Worm (Caenorhabditis elegans): ENCODE data around the gene Y17G7B.23.

Gene Y17G7B.23

DNA sequence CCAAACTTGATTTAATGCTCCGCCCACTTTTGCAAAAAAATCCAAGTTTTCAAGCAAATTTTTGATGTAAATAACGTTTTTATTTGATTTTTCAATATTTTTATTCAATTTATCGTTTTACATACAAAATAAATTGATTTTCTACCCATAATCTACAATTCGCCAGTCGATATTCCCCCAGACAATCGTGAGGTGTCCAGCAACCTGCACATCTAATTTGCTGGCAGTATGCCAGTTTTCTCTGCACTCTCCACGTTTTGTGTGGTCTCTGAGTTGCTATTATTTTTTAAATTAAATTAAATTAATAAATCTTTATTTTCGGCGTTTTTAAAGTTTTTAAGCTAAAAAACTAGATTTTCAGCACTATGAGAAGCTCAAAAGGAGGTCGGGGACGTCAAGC, 18.9 kb upstream of the Y17G7B.23 start (continued):
- TF ChIP-seq egl-27 (tag; optimal IDR thresholded peaks at IDR 0.05) (peak; percentile 72), sma-3 (GFP tag; optimal IDR thresholded peaks at IDR 0.05) (peak; percentile 97), elt-3 (tag; optimal IDR thresholded peaks at IDR 0.05) (no peak), aly-2 (tag; optimal IDR thresholded peaks at IDR 0.05) (no peak), fos-1 (tag; optimal IDR thresholded peaks at IDR 0.05) (peak; percentile 80)

DNA sequence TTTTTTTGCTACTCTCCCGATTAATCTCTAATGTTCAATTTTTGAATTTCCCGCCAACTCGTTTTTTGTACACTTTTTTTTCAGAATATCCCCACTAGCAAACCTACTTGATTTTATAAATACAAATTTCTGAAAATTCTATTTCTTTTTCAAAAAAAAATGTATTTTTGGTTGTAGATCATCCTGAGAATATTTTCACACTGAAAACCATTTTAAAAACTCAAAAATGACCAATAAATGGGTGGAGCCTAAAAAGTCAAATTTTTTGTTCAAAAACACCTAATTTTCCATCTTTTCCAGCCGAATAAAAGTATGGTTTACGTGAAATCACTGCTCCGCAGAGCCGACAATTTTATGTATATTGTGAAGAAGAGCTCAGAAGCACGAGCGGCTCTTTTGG, 10.3 kb upstream of the Y17G7B.23 start, which contains the start of gene Y17G7B.3:
Gene Y17G7B.3 (plus strand): TSS at position 301 of the 400 bp plus-strand sequence.
- no peak for TF ChIP-seq nhr-23 (tag; optimal IDR thresholded peaks at IDR 0.05)
- no peak for TF ChIP-seq nhr-21 (tag; optimal IDR thresholded peaks at IDR 0.05)
- no peak for TF ChIP-seq nhr-237 (tag; optimal IDR thresholded peaks at IDR 0.05)
- TF ChIP-seq unc-39 (tag; optimal IDR thresholded peaks at IDR 0.05): no peak
- no peak for TF ChIP-seq aly-2 (tag; optimal IDR thresholded peaks at IDR 0.05)
- no peak for TF ChIP-seq nhr-12 (tag; optimal IDR thresholded peaks at IDR 0.05)

DNA sequence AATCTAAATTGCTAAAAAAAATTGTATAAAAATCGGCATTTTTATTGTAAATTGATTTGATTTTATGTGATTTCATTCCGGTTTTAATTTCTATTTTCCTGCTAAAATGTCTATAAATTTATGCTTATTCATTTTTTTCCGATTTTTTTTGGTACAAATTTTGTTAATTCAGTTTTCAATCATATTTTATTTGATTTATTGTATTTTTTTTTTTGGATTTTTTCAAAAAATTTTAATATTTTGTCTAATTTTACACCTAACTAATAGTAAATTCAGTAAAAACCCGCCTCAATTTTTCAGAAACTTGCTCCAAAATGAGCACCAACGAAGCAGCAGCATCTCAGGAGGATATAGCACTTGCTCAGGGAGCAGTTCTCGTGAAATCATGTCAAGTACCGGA, 6.3 kb upstream of the Y17G7B.23 start, which contains the start of gene dhps-1:
Gene dhps-1 (plus strand): TSS at position 301 of the 400 bp plus-strand sequence.
- TF ChIP-seq mbf-1 (tag; optimal IDR thresholded peaks at IDR 0.05) (no peak), nhr-12 (tag; optimal IDR thresholded peaks at IDR 0.05) (no peak), ztf-11 (tag; optimal IDR thresholded peaks at IDR 0.05) (no peak), lin-13 (GFP tag; optimal IDR thresholded peaks at IDR 0.05) (no peak)

DNA sequence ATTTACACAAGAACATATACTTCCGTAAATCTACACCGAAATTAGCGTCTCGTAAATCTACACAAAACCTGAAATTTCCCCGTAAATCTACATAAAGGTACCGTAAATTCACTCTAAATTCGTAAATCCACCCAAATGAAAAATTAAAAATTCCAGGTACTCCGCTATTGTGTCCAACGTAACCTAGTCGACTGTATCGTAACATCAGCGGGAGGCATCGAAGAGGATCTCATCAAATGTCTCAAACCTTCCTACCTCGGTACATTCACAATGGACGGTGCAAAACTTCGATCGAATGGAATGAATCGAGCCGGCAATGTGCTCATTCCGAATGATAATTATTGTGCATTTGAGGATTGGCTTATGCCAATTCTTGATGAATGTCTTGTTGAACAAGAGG, 4.1 kb upstream of the Y17G7B.23 start:
- TF ChIP-seq nhr-25 (tag; optimal IDR thresholded peaks at IDR 0.05): no peak
- no peak for TF ChIP-seq unc-55 (GFP tag; optimal IDR thresholded peaks at IDR 0.05)
- TF ChIP-seq nhr-77 (tag; optimal IDR thresholded peaks at IDR 0.05): no peak
- TF ChIP-seq R02D3.7 (tag; optimal IDR thresholded peaks at IDR 0.05): no peak
- TF ChIP-seq crh-2 (tag; optimal IDR thresholded peaks at IDR 0.05): no peak
- no peak for TF ChIP-seq lin-39 (tag; optimal IDR thresholded peaks at IDR 0.05)
- TF ChIP-seq ztf-4 (tag; optimal IDR thresholded peaks at IDR 0.05): no peak
- no peak for TF ChIP-seq nhr-21 (tag; optimal IDR thresholded peaks at IDR 0.05)
- TF ChIP-seq Y55F3AM.14 (GFP tag; optimal IDR thresholded peaks at IDR 0.05): no peak
- TF ChIP-seq ZK546.5 (tag; optimal IDR thresholded peaks at IDR 0.05): no peak
- no peak for TF ChIP-seq unc-62 (GFP tag; optimal IDR thresholded peaks at IDR 0.05)
- no peak for TF ChIP-seq ztf-1 (GFP tag; conservative IDR thresholded peaks at IDR 0.05)
- TF ChIP-seq gmeb-1 (tag; optimal IDR thresholded peaks at IDR 0.05): no peak
- TF ChIP-seq unc-39 (tag; optimal IDR thresholded peaks at IDR 0.05): no peak
- TF ChIP-seq nhr-237 (tag; optimal IDR thresholded peaks at IDR 0.05): no peak

DNA sequence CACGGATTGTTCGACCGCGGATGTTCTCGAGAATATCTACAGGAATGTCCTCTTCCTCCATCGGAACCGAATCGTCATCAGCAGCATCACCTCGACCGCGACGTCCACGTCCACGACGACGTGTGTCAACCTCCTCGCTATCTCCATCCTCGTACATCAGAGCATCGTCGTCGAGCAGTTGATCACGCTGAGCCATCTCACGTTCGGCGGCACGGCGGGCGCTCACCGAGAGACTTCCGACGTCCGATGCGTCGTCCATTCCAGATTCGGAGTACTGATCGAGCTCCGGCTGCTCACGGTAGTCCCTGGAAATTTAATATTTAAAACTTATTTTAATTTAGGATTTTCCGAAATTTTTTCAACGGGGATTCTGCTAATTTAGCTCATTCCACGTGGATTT, 7.0 kb downstream of the Y17G7B.23 start:
- TF ChIP-seq nhr-129 (tag; optimal IDR thresholded peaks at IDR 0.05) (no peak), dmd-4 (tag; optimal IDR thresholded peaks at IDR 0.05) (no peak), Y55F3AM.14 (GFP tag; optimal IDR thresholded peaks at IDR 0.05) (no peak), unc-55 (GFP tag; optimal IDR thresholded peaks at IDR 0.05) (no peak)

DNA sequence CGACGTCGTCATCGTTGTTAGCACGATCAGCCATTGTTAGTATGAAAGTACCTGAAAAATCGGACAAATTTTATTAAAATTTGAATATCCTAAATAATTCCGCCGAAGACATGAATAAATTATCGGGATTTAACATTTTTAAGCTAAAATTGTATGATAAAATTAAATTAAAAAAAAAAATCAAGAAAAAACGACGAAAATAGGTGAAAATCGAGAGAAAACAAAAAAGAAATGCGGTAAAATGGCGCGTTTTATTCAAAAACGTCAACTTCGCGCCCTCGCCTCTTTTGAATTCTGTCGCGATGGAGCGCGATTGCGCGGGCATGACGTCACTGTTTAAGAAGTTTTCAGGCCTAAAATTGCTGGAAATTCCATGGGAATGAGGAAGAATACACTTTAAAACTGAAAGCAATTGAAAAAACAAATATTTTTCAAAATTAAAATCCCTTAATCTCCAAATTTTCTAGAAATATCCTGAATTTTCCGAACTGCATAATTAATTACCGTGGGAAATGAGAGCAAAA, 7.6 kb downstream of the Y17G7B.23 start, which contains the start of gene mcm-2:
Gene mcm-2 (minus strand): TSS at position 51 of the 524 bp plus-strand sequence.
- TF ChIP-seq C34F6.9 (tag; optimal IDR thresholded peaks at IDR 0.05) (peak; percentile 78), skn-1 (tag; optimal IDR thresholded peaks at IDR 0.05) (no peak), peb-1 (tag; optimal IDR thresholded peaks at IDR 0.05) (no peak), ZK546.5 (tag; optimal IDR thresholded peaks at IDR 0.05) (no peak), nhr-25 (tag; optimal IDR thresholded peaks at IDR 0.05) (peak; percentile 57), nhr-11 (tag; optimal IDR thresholded peaks at IDR 0.05) (no peak), fos-1 (tag; optimal IDR thresholded peaks at IDR 0.05) (peak; percentile 56), egl-27 (tag; optimal IDR thresholded peaks at IDR 0.05) (no peak), aly-2 (tag; optimal IDR thresholded peaks at IDR 0.05) (no peak), lsy-2 (tag; optimal IDR thresholded peaks at IDR 0.05) (peak; percentile 41 to 80), zag-1 (tag; optimal IDR thresholded peaks at IDR 0.05) (peak; percentile 31), nhr-12 (tag; optimal IDR thresholded peaks at IDR 0.05) (no peak), elt-1 (tag; optimal IDR thresholded peaks at IDR 0.05) (no peak), lin-11 (tag; optimal IDR thresholded peaks at IDR 0.05) (peak; percentile 51), mdl-1 (tag; optimal IDR thresholded peaks at IDR 0.05) (no peak), elt-3 (tag; optimal IDR thresholded peaks at IDR 0.05) (no peak), ama-1 (optimal IDR thresholded peaks at IDR 0.05) (no peak), nhr-129 (tag; optimal IDR thresholded peaks at IDR 0.05) (peak; percentile 51), ztf-1 (GFP tag; conservative IDR thresholded peaks at IDR 0.05) (no peak), blmp-1 (tag; optimal IDR thresholded peaks at IDR 0.05; ENCODE audit: insufficient read depth) (no peak), crh-2 (tag; optimal IDR thresholded peaks at IDR 0.05) (peak; percentile 69), Y55F3AM.14 (GFP tag; optimal IDR thresholded peaks at IDR 0.05) (no peak), alr-1 (tag; optimal IDR thresholded peaks at IDR 0.05) (no peak), mbf-1 (tag; optimal IDR thresholded peaks at IDR 0.05) (no peak), dmd-4 (tag; optimal IDR thresholded peaks at IDR 0.05) (no peak), ztf-11 (tag; optimal IDR thresholded peaks at IDR 0.05) (no peak), sma-3 (GFP tag; optimal IDR thresholded peaks at IDR 0.05) (peak; percentile 24), lin-13 (GFP tag; optimal IDR thresholded peaks at IDR 0.05) (no peak), gmeb-1 (tag; optimal IDR thresholded peaks at IDR 0.05) (peak; percentile 86), sem-4 (tag; optimal IDR thresholded peaks at IDR 0.05) (no peak), unc-55 (GFP tag; optimal IDR thresholded peaks at IDR 0.05) (peak; percentile 88), nhr-6 (tag; optimal IDR thresholded peaks at IDR 0.05) (no peak)

Data from whole organism, L2 larva.